Fruit fly (Drosophila melanogaster) whole organism: ENCODE data around the gene CG33296.
A peak's percentile ranks its signal among the peaks of the same experiment; 100 is the strongest.
"Not testable (repeated sequence)": the region's sequence is repeated elsewhere in the genome, so short reads cannot be mapped to it uniquely, and the experiment has no call there.

Source experiments
- CG8478 ChIP-seq: fragments of >200 bp; optimal IDR thresholded peaks from 2 replicates; lab custom pipeline; 2018; ENCODE audit warnings: inconsistent platforms
- Dll ChIP-seq: fragments of >200 bp; optimal IDR thresholded peaks from 2 replicates; lab custom pipeline; 2017
- EcR ChIP-seq, 2 experiments: fragments of >200 bp; optimal IDR thresholded peaks; 2 replicates each; lab custom pipeline; 2017; ENCODE audit warnings: missing biosample characterization in 2 of 2, missing genetic modification characterization in 2 of 2, missing genetic modification reagents in 2 of 2
- pan ChIP-seq: fragments of >200 bp; optimal IDR thresholded peaks from 2 replicates; lab custom pipeline; 2017
- psq ChIP-seq: fragments of >200 bp; optimal IDR thresholded peaks from 2 replicates; lab custom pipeline; 2017
- usp ChIP-seq: fragments of >200 bp; optimal IDR thresholded peaks from 2 replicates; lab custom pipeline; 2017; ENCODE audit warnings: missing biosample characterization, missing genetic modification characterization, mixed read lengths

The CG33296 gene

DNA sequence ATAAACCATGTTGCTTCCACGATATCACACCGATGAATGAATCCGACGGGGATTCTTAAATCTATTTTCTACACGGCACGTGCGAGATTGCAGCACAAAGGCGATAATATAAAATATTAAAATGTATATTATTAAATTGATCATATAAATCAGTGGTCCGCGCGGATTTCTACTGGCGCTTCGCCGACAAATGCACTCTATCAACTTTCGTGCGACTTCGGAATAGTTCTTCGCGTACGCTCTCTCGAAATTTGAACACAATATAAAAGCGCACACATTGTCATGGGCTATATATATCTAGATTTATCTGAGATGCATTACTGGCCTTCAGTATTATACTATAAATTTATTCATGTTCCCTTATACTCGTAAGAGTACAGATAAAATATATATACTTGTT is at the start of gene CG33296:
Gene CG33296 (minus strand): TSS at position 101 of the 400 bp plus-strand sequence.
- TF ChIP-seq psq (lab: Kevin White, UChicago) (no peak), CG8478 (lab: Kevin White, UChicago) (no peak), Dll (lab: Kevin White, UChicago) (no peak), usp (no peak), EcR (GFP tag; optimal IDR thresholded peaks at IDR 0.05; lab: Kevin White, UChicago) (no peak), pan (lab: Kevin White, UChicago) (no peak)

DNA sequence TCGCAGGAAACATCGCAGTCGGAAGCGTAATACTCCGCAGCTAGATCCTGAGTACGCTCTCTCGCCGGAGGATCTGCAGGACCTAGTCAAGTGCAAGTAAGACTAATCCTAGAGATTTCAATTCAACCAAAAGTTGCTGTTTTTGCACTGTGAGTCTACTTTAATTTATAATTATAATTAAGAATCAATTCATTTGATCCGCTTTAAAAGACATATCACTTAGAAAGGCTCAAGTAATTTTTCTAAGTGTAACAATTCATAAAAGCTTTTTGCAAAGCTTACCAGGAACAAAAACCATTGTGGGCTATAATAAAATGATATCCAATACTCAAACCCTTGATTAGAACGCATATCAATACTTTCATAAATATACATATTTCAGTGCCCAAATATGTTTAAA is 40.4 kb upstream of the CG33296 start:
- TF ChIP-seq Dll (lab: Kevin White, UChicago) (no peak), EcR (GFP tag; optimal IDR thresholded peaks at IDR 0.05; lab: Kevin White, UChicago) (no peak), psq (lab: Kevin White, UChicago) (no peak), pan (lab: Kevin White, UChicago) (no peak), usp (no peak), CG8478 (lab: Kevin White, UChicago) (no peak)

DNA sequence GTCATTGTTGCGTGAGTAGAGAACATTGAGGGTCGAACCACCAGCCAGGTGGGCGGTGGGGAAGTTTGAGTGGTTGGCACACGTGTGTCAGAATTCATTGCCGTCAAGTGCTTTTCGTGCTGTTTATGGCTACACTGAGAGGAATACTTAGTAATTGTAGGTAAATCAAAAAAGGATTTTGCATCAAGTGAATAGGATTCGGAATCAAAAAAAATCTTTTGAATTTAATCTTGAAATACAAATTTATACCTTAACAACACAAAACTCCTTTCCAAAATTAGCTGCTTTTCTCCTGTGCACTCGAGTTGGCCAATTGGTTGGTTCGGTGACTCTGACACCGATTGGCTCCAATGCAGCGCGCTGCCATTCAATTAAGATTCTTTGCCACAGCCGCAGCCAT is 38.1 kb upstream of the CG33296 start:
- TF ChIP-seq pan (lab: Kevin White, UChicago) (no peak), Dll (lab: Kevin White, UChicago) (no peak), CG8478 (lab: Kevin White, UChicago) (no peak), usp (no peak), psq (lab: Kevin White, UChicago) (no peak), EcR (GFP tag; optimal IDR thresholded peaks at IDR 0.05; lab: Kevin White, UChicago) (no peak)

DNA sequence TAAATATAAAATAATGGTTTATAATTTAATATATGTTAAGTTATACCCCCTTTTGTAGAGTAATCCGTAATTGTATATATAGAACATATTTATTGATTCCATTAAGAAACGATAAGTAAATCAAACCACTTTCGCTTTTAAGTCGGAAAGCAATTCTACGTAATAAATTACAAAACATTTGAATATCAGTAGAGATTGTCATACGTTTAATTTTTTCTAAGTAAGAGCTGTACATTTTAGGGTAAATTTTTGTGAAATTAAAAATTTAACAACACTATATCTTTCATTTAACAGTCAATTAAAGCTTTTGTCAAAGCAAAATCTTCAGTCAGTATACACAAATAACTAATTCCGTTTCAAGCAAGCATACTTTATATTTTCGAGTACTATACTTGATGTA is 37.4 kb upstream of the CG33296 start, which contains the start of gene CG46025:
Gene CG46025 (plus strand): TSS at position 301 of the 400 bp plus-strand sequence.
- TF ChIP-seq EcR (GFP tag; optimal IDR thresholded peaks at IDR 0.05; lab: Kevin White, UChicago): no peak
- no peak for TF ChIP-seq CG8478 (lab: Kevin White, UChicago)
- TF ChIP-seq pan (lab: Kevin White, UChicago): no peak
- no peak for TF ChIP-seq Dll (lab: Kevin White, UChicago)

DNA sequence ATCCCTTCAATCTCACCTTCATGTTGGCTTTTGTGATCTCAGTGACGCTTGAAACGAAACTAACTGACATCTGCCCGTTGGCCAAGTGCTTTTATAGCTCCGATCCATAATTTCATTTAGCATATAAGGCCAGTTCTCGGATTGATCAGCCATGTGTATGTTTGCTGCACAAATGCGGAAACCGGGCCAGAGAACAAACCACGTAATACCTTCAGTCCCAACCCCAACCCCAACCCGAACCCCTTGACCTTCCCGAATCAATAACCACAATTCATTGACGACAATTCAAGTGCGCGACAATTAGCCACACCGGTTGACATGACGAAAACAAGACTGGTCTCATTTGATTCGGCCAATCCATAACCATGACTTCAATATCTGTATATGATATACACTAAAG is 36.6 kb upstream of the CG33296 start, which contains the start of gene CG7203:
Gene CG7203 (minus strand): TSS at position 101 of the 400 bp plus-strand sequence.
- no peak for TF ChIP-seq EcR (GFP tag; optimal IDR thresholded peaks at IDR 0.05; lab: Kevin White, UChicago)
- no peak for TF ChIP-seq Dll (lab: Kevin White, UChicago)
- TF ChIP-seq psq (lab: Kevin White, UChicago): no peak
- no peak for TF ChIP-seq usp
- no peak for TF ChIP-seq pan (lab: Kevin White, UChicago)
- TF ChIP-seq CG8478 (lab: Kevin White, UChicago): no peak

DNA sequence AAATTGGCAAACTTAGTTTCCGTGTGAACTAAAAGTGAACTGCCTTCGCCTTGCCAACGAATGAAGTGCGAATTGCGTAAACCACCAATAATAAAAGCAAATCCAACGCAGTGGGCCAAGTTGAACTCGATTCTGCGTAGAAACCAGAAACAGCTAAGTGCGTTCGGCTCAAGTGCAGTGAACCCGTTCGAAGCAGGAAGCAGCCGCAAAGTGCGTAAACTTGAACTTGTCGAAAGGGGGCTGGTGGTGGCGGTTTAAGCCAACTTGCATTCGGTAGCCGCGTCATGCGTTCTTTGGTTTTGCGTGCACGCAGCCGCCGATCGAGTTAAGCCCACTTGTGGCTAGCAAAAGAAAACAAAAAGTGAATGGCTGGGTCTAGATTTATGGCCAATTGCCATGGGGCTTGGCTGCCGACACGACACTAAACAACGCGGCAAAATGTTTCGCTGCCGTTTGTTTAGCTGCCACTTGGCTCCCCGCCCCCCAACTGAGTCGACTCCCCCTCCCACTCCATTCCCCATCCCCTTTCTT is 34.3 kb upstream of the CG33296 start:
- TF ChIP-seq CG8478 (lab: Kevin White, UChicago) (no peak), psq (lab: Kevin White, UChicago) (no peak), Dll (lab: Kevin White, UChicago) (no peak), EcR (GFP tag; optimal IDR thresholded peaks at IDR 0.05; lab: Kevin White, UChicago) (peak in 1 of 2 experiments; percentile 72)

DNA sequence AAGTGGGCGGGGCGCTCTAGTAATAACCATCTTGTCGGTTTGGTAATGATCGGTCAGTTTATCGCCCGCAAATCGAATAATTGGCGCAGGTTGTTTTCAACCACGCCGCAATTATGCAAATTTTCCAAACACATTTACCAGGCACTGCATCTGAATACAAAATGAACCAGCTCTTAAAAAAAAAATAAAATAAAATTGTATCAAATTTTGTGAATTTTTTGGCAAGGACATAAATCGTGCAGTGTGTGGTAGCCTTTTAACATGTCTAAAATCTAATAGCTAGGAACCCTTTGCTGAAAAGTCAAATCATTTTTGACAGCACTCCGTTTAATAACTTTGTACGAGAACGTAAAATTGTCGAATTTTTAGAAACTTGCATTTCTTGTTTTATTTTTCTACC is 30.5 kb upstream of the CG33296 start, which contains the start of gene ATPsynGL:
Gene ATPsynGL (plus strand): TSS at position 301 of the 400 bp plus-strand sequence.
- TF ChIP-seq usp: no peak
- TF ChIP-seq psq (lab: Kevin White, UChicago): no peak
- no peak for TF ChIP-seq CG8478 (lab: Kevin White, UChicago)
- TF ChIP-seq pan (lab: Kevin White, UChicago): no peak
- TF ChIP-seq Dll (lab: Kevin White, UChicago): no peak
- TF ChIP-seq EcR (GFP tag; optimal IDR thresholded peaks at IDR 0.05; lab: Kevin White, UChicago): no peak

DNA sequence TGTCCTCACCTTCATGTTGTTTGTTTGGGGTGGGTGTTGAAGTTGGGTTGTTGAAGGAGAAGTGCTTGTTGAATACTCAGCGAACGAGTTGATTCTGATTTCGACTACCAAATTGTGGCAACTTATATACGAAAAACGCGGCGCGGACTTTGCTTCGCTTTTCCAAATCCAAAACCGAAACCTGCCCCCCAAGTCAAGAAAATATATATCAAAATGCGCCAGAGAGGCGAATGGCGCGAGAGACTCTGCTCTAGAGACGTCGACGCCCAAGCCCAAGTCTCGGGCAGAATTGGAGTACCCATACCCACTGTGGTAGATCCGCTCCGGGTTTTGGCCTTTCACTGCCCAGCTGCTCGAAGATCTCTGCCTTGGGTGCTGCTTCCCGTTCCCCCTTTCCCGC is 28.3 kb upstream of the CG33296 start, which contains the start of gene CG7214:
Gene CG7214 (minus strand): TSS at position 101 of the 400 bp plus-strand sequence.
- TF ChIP-seq CG8478 (lab: Kevin White, UChicago) (no peak), usp (no peak), psq (lab: Kevin White, UChicago) (no peak), Dll (lab: Kevin White, UChicago) (no peak), EcR (GFP tag; optimal IDR thresholded peaks at IDR 0.05; lab: Kevin White, UChicago) (no peak), pan (lab: Kevin White, UChicago) (no peak)

DNA sequence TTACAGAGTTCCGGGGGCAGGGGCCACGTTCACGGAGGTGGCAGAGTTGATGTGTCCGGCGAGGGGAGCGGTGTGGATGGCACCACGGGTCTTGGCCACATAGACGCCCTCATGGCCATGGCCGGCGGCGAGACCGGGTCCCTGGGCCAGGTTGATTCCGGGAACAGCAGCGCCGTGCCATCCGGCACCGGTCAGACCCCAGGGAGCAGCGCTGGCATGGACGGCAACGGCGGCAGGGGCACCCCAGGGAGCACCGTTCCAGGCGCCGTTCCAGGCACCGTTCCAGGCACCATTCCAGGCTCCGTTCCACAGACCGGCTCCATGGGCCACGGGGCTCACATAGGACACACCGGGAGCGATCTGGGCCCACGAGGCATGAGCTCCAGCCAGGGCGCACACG is 27.8 kb upstream of the CG33296 start:
- TF ChIP-seq pan (lab: Kevin White, UChicago) (no peak), usp (no peak), psq (lab: Kevin White, UChicago) (no peak), EcR (GFP tag; optimal IDR thresholded peaks at IDR 0.05; lab: Kevin White, UChicago) (no peak)

DNA sequence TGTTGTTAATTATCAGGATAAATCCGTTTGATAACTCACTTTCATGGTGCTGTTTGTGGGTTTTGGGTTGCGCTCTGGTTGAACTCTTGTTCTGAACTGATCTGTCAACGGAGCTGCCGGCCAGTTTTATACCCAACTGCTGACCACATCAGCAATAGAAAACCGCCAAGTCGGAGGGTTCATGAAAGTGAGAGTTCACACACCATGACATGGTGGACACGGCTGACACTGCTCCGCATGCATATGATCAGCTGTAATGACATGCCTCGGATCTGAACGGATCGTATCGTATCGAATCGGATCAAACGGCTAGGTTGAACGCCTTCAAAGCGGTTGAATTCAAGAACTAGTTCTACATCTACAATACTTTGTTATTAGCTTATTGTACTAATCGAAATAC is 25.0 kb upstream of the CG33296 start, which contains the start of gene Acp1:
Gene Acp1 (minus strand): TSS at position 101 of the 400 bp plus-strand sequence.
- TF ChIP-seq EcR (GFP tag; optimal IDR thresholded peaks at IDR 0.05; lab: Kevin White, UChicago): no peak
- TF ChIP-seq psq (lab: Kevin White, UChicago): no peak
- TF ChIP-seq usp: no peak
- TF ChIP-seq pan (lab: Kevin White, UChicago): no peak
- TF ChIP-seq CG8478 (lab: Kevin White, UChicago): no peak
- TF ChIP-seq Dll (lab: Kevin White, UChicago): no peak

DNA sequence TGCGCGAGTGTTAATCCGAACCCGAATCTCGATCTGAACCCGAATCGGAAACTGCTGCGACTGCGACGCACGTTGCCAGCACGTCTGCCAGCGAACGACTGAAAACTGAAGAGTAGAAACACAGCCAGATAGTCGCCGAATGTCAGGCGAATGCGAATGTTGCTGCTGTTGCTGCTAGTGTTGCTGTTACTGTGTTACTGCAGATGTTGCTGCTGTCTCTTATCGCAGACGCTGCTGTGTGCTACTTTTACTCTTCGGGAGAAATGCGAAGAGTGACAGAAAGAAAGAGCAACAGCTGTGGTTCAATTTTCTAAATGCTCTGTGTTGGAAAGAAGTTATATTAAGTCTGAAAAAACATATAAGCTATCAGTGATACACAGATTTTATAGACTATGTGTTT is 22.3 kb upstream of the CG33296 start, which contains the start of gene CG31904:
Gene CG31904 (minus strand): TSS at position 101 of the 400 bp plus-strand sequence.
- not testable (repeated sequence) for TF ChIP-seq usp; psq (lab: Kevin White, UChicago); CG8478 (lab: Kevin White, UChicago)

DNA sequence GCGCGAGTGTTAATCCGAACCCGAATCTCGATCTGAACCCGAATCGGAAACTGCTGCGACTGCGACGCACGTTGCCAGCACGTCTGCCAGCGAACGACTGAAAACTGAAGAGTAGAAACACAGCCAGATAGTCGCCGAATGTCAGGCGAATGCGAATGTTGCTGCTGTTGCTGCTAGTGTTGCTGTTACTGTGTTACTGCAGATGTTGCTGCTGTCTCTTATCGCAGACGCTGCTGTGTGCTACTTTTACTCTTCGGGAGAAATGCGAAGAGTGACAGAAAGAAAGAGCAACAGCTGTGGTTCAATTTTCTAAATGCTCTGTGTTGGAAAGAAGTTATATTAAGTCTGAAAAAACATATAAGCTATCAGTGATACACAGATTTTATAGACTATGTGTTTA is 16.1 kb upstream of the CG33296 start, which contains the start of gene CG13796:
Gene CG13796 (minus strand): TSS at position 101 of the 400 bp plus-strand sequence.
- TF ChIP-seq usp; pan (lab: Kevin White, UChicago); CG8478 (lab: Kevin White, UChicago): not testable (repeated sequence)
